Fruit fly (Drosophila melanogaster): ENCODE results near the gene rudhira.

rudhira gene

dm6 chrX:11821946-11822345 lies 5.2 kb downstream of the rudhira start (continued):
- TF ChIP-seq caup (GFP tag; optimal IDR thresholded peaks at IDR 0.05; ENCODE audit: severe bottlenecking) (no peak), pzg (GFP tag; optimal IDR thresholded peaks at IDR 0.05) (no peak), dm (GFP tag; optimal IDR thresholded peaks at IDR 0.05) (no peak), Med (GFP tag) (peak; percentile 74), scrt (GFP tag; optimal IDR thresholded peaks at IDR 0.05) (no peak), run (tag; optimal IDR thresholded peaks at IDR 0.05) (no peak), CG7786 (GFP tag; optimal IDR thresholded peaks at IDR 0.05) (no peak), ab (GFP tag; optimal IDR thresholded peaks at IDR 0.05) (no peak), sqz (GFP tag; optimal IDR thresholded peaks at IDR 0.05) (no peak), gcm2 (GFP tag; optimal IDR thresholded peaks at IDR 0.05) (no peak), slbo (GFP tag; IDR thresholded peaks at IDR 0.05) (no peak), CG11456 (GFP tag; IDR thresholded peaks at IDR 0.05) (0 out of 3 replicates have a peak, but pooled peaks have one; percentile 38), Opbp (GFP tag; IDR thresholded peaks at IDR 0.05; ENCODE audit: partially characterized antibody) (no peak), prd (optimal IDR thresholded peaks at IDR 0.05) (no peak), prd (GFP tag; IDR thresholded peaks at IDR 0.05) (no peak), Antp (GFP tag; optimal IDR thresholded peaks at IDR 0.05) (no peak), wek (GFP tag; optimal IDR thresholded peaks at IDR 0.05) (no peak), CG1792 (GFP tag; optimal IDR thresholded peaks at IDR 0.05) (no peak), CG12299 (tag; optimal IDR thresholded peaks at IDR 0.05) (no peak), chinmo (GFP tag; IDR thresholded peaks at IDR 0.05; ENCODE audit: partially characterized antibody) (0 out of 4 replicates have a peak, but pooled peaks have one; percentile 60), B-H2 (GFP tag; optimal IDR thresholded peaks at IDR 0.05) (no peak), CG33213 (GFP tag; optimal IDR thresholded peaks at IDR 0.05) (no peak), Oli (tag; optimal IDR thresholded peaks at IDR 0.05) (no peak), CG1602 (GFP tag; optimal IDR thresholded peaks at IDR 0.05) (no peak), CG34422 (GFP tag; IDR thresholded peaks at IDR 0.05) (0 out of 3 replicates have a peak, but pooled peaks have one; percentile 30), CG4820 (GFP tag; optimal IDR thresholded peaks at IDR 0.05) (no peak), btn (GFP tag; optimal IDR thresholded peaks at IDR 0.05) (no peak), E2f1 (GFP tag; IDR thresholded peaks at IDR 0.05) (0 out of 2 replicates have a peak, but pooled peaks have one; percentile 23), Sox102F (GFP tag; optimal IDR thresholded peaks at IDR 0.05) (peak; percentile 1), Optix (GFP tag; IDR thresholded peaks at IDR 0.05) (no peak), abd-A (tag; optimal IDR thresholded peaks at IDR 0.05) (no peak), Lim3 (GFP tag; IDR thresholded peaks at IDR 0.05) (no peak), CG7928 (GFP tag; optimal IDR thresholded peaks at IDR 0.05) (no peak), cato (GFP tag; optimal IDR thresholded peaks at IDR 0.05; ENCODE audit: borderline replicate concordance) (no peak), CG14667 (GFP tag; IDR thresholded peaks at IDR 0.05) (no peak), sens-2 (GFP tag; IDR thresholded peaks at IDR 0.05) (no peak), CG2120 (GFP tag; optimal IDR thresholded peaks at IDR 0.05) (peak; percentile 7), CG10431 (GFP tag; optimal IDR thresholded peaks at IDR 0.05) (no peak), CG15514 (GFP tag; optimal IDR thresholded peaks at IDR 0.05) (no peak), MBD-R2 (GFP tag; IDR thresholded peaks at IDR 0.05) (no peak), unpg (GFP tag; optimal IDR thresholded peaks at IDR 0.05) (peak; percentile 26), CG9876 (GFP tag; optimal IDR thresholded peaks at IDR 0.05) (no peak), CG10366 (GFP tag; IDR thresholded peaks at IDR 0.05) (no peak), kah (GFP tag; optimal IDR thresholded peaks at IDR 0.05) (no peak), CG1832 (GFP tag; optimal IDR thresholded peaks at IDR 0.05) (no peak), Fer2 (tag; optimal IDR thresholded peaks at IDR 0.05) (no peak), sna (GFP tag; IDR thresholded peaks at IDR 0.05; ENCODE audit: partially characterized antibody) (no peak), CG3726 (GFP tag; IDR thresholded peaks at IDR 0.05) (no peak), CG13894 (tag; optimal IDR thresholded peaks at IDR 0.05) (no peak), Xbp1 (GFP tag; optimal IDR thresholded peaks at IDR 0.05) (no peak), CG12155 (GFP tag; optimal IDR thresholded peaks at IDR 0.05) (no peak)

Data from whole organism, embryonic.